Fruit fly (Drosophila melanogaster) whole organism, embryonic: Measurements from ENCODE around the gene CG14400.

ENCODE experiments used
- Atf6 ChIP-seq: fragments of 200-800 bp; sonication (Bioruptor generic); IDR thresholded peaks from 2 replicates; pipeline ENCODE4 v1.3.6; 2022; ENCODE audit warnings: missing biosample characterization, missing genetic modification characterization
- Bgb ChIP-seq: fragments of 200-800 bp; sonication (Bioruptor generic); IDR thresholded peaks from 2 replicates; pipeline ENCODE4 v1.3.6; 2022; ENCODE audit warnings: missing biosample characterization, missing genetic modification characterization; ENCODE audit not compliant: partially characterized antibody
- CG10147 ChIP-seq: fragments of 200-800 bp; sonication (Bioruptor generic); optimal IDR thresholded peaks from 2 replicates; lab custom pipeline; 2019; ENCODE audit warnings: missing biosample characterization, mild to moderate bottlenecking, missing genetic modification characterization, moderate library complexity
- CG10979 ChIP-seq: fragments of 200-800 bp; sonication (Bioruptor generic); optimal IDR thresholded peaks from 2 replicates; lab custom pipeline; 2018; ENCODE audit warnings: missing biosample characterization, mild to moderate bottlenecking, missing genetic modification characterization, moderate library complexity
- CG11456 ChIP-seq: fragments of 200-800 bp; sonication (Bioruptor generic); IDR thresholded peaks from 3 replicates; pipeline ENCODE4 v1.3.6; 2022; ENCODE audit warnings: missing biosample characterization, missing genetic modification characterization
- CG12769 ChIP-seq: fragments of 200-800 bp; sonication (Bioruptor generic); optimal IDR thresholded peaks from 2 replicates; lab custom pipeline; 2019; ENCODE audit warnings: missing biosample characterization, mild to moderate bottlenecking, missing genetic modification characterization, moderate library complexity
- CG13287 ChIP-seq: fragments of 200-800 bp; sonication (Bioruptor generic); IDR thresholded peaks from 2 replicates; pipeline ENCODE4 v1.3.6; 2022; ENCODE audit warnings: missing biosample characterization, missing genetic modification characterization; ENCODE audit not compliant: partially characterized antibody
- CG13894 ChIP-seq: fragments of 200-800 bp; sonication (Bioruptor generic); optimal IDR thresholded peaks from 3 replicates; lab custom pipeline; 2018; ENCODE audit warnings: missing biosample characterization, mild to moderate bottlenecking, missing genetic modification characterization, moderate library complexity
- CG15011 ChIP-seq: fragments of 200-800 bp; sonication (Bioruptor generic); optimal IDR thresholded peaks from 3 replicates; lab custom pipeline; 2018; ENCODE audit warnings: missing biosample characterization, mild to moderate bottlenecking, missing genetic modification characterization
- CG17328 ChIP-seq: fragments of 200-800 bp; sonication (Bioruptor generic); IDR thresholded peaks from 2 replicates; pipeline ENCODE4 v1.3.6; 2022; ENCODE audit warnings: missing biosample characterization, missing genetic modification characterization
- CG2120 ChIP-seq: fragments of 200-800 bp; sonication (Bioruptor generic); optimal IDR thresholded peaks from 3 replicates; lab custom pipeline; 2016; ENCODE audit warnings: missing biosample characterization, missing genetic modification characterization
- CG2712 ChIP-seq: fragments of 200-800 bp; optimal IDR thresholded peaks from 3 replicates; lab custom pipeline; 2019; ENCODE audit warnings: missing biosample characterization, mild to moderate bottlenecking, missing genetic modification characterization, moderate library complexity
- CG34224 ChIP-seq: fragments of 200-800 bp; sonication (Bioruptor generic); IDR thresholded peaks from 3 replicates; pipeline ENCODE4 v1.3.6; 2022; ENCODE audit warnings: missing biosample characterization, missing genetic modification characterization; ENCODE audit not compliant: partially characterized antibody
- CG3726 ChIP-seq: fragments of 200-800 bp; sonication (Bioruptor generic); IDR thresholded peaks from 3 replicates; pipeline ENCODE4, ENCODE4 v1.3.6; 2022; ENCODE audit warnings: missing biosample characterization, missing genetic modification characterization
- CG4707 ChIP-seq: fragments of 200-800 bp; sonication (Bioruptor generic); optimal IDR thresholded peaks from 2 replicates; lab custom pipeline; 2018; ENCODE audit warnings: missing biosample characterization, mild to moderate bottlenecking, missing genetic modification characterization, moderate library complexity
- CG6175 ChIP-seq: fragments of 200-800 bp; sonication (Bioruptor generic); IDR thresholded peaks from 3 replicates; pipeline ENCODE4 v1.3.6; 2022; ENCODE audit warnings: missing biosample characterization, missing genetic modification characterization
- CG8944 ChIP-seq: fragments of 200-800 bp; sonication (Bioruptor generic); optimal IDR thresholded peaks from 3 replicates; lab custom pipeline; 2016; ENCODE audit warnings: missing biosample characterization, missing genetic modification characterization
- D19A ChIP-seq: fragments of 200-800 bp; optimal IDR thresholded peaks from 3 replicates; lab custom pipeline; 2019; ENCODE audit warnings: missing biosample characterization, mild to moderate bottlenecking, missing genetic modification characterization, moderate library complexity
- Eip74EF ChIP-seq, 2 experiments: fragments of 200-800 bp in 1 of 2; fragments of >200 bp in 1 of 2; sonication (Bioruptor generic) in 1 of 2; optimal IDR thresholded peaks; 2 replicates each; lab custom pipeline; 2017 to 2019; ENCODE audit warnings: missing biosample characterization in 2 of 2, missing genetic modification characterization in 2 of 2, mild to moderate bottlenecking in 1 of 2, moderate library complexity in 1 of 2
- Elba2 ChIP-seq: fragments of 200-800 bp; sonication (Bioruptor generic); optimal IDR thresholded peaks from 3 replicates; lab custom pipeline; 2016; ENCODE audit warnings: missing biosample characterization, missing genetic modification characterization
- Fer3 ChIP-seq: fragments of 200-800 bp; sonication (Bioruptor generic); optimal IDR thresholded peaks from 2 replicates; lab custom pipeline; 2018; ENCODE audit warnings: missing biosample characterization, mild to moderate bottlenecking, missing genetic modification characterization, moderate library complexity
- H15 ChIP-seq: fragments of 200-800 bp; sonication (Bioruptor generic); IDR thresholded peaks from 3 replicates; pipeline ENCODE4 v1.3.6; 2022; ENCODE audit warnings: missing biosample characterization, missing genetic modification characterization
- HLHmδ ChIP-seq: fragments of 200-800 bp; sonication (Bioruptor generic); optimal IDR thresholded peaks from 2 replicates; lab custom pipeline; 2018; ENCODE audit warnings: missing biosample characterization, mild to moderate bottlenecking, missing genetic modification characterization, moderate library complexity
- Med ChIP-seq: fragments of 200-800 bp; sonication (Bioruptor generic); peaks from one replicate; lab custom pipeline; 2016; ENCODE audit warnings: missing biosample characterization, missing genetic modification characterization, mild to moderate bottlenecking, inconsistent platforms, moderate library complexity
- Nf-YC ChIP-seq: fragments of 200-800 bp; optimal IDR thresholded peaks from 3 replicates; lab custom pipeline; 2019; ENCODE audit warnings: missing biosample characterization, mild to moderate bottlenecking, missing genetic modification characterization, moderate library complexity
- Side ChIP-seq: fragments of 200-800 bp; sonication (Bioruptor generic); optimal IDR thresholded peaks from 2 replicates; lab custom pipeline; 2016; ENCODE audit warnings: missing biosample characterization, missing genetic modification characterization
- TFAM ChIP-seq: fragments of 200-800 bp; sonication (Bioruptor generic); optimal IDR thresholded peaks from 2 replicates; lab custom pipeline; 2017; ENCODE audit warnings: missing biosample characterization, missing genetic modification characterization, inconsistent platforms
- Xrp1 ChIP-seq: fragments of 200-800 bp; sonication (Bioruptor generic); IDR thresholded peaks from 2 replicates; pipeline ENCODE4 v1.3.6; 2022; ENCODE audit warnings: missing biosample characterization, missing genetic modification characterization
- YL-1 ChIP-seq: fragments of 200-800 bp; sonication (Bioruptor generic); optimal IDR thresholded peaks from 3 replicates; lab custom pipeline; 2017; ENCODE audit warnings: missing biosample characterization, mild to moderate bottlenecking, missing genetic modification characterization
- cas ChIP-seq: fragments of 200-800 bp; sonication (Bioruptor generic); IDR thresholded peaks from 2 replicates; pipeline ENCODE4 v1.3.6; 2022; ENCODE audit warnings: missing biosample characterization, missing genetic modification characterization
- chinmo ChIP-seq: fragments of 200-800 bp; sonication (Bioruptor generic); IDR thresholded peaks from 4 replicates; pipeline ENCODE4 v1.3.6; 2022; ENCODE audit warnings: missing biosample characterization, missing genetic modification characterization; ENCODE audit not compliant: partially characterized antibody
- chm ChIP-seq: fragments of 200-800 bp; sonication (Bioruptor generic); IDR thresholded peaks from 2 replicates; pipeline ENCODE4 v1.3.6; 2022; ENCODE audit warnings: missing biosample characterization, missing genetic modification characterization
- da ChIP-seq: fragments of 200-800 bp; sonication (Bioruptor generic); optimal IDR thresholded peaks from 2 replicates; lab custom pipeline; 2016; ENCODE audit warnings: missing biosample characterization, missing genetic modification characterization
- kay ChIP-seq: fragments of 200-800 bp; sonication (Bioruptor generic); optimal IDR thresholded peaks from 2 replicates; lab custom pipeline; 2016; ENCODE audit warnings: missing biosample characterization, missing genetic modification characterization
- lov ChIP-seq, 2 experiments: fragments of 200-800 bp in 1 of 2; fragments of >200 bp in 1 of 2; sonication (Bioruptor generic) in 1 of 2; IDR thresholded peaks in 1 of 2; optimal IDR thresholded peaks in 1 of 2; 2 replicates in 1 of 2; 3 replicates in 1 of 2; pipeline versions ENCODE4 v1.3.6 to Lab custom; 2017 to 2022; ENCODE audit warnings: missing biosample characterization in 1 of 2, missing genetic modification characterization in 1 of 2
- onecut ChIP-seq: fragments of 200-800 bp; sonication (Bioruptor generic); IDR thresholded peaks from 2 replicates; pipeline ENCODE4 v1.3.6; 2022; ENCODE audit warnings: missing biosample characterization, missing genetic modification characterization
- pum ChIP-seq: fragments of 200-800 bp; sonication (Bioruptor generic); optimal IDR thresholded peaks from 2 replicates; lab custom pipeline; 2016; ENCODE audit warnings: missing biosample characterization, missing genetic modification characterization
- ranshi ChIP-seq: fragments of 200-800 bp; sonication (Bioruptor generic); IDR thresholded peaks from 2 replicates; pipeline ENCODE4 v1.3.6; 2022; ENCODE audit warnings: missing biosample characterization, missing genetic modification characterization
- rib ChIP-seq: fragments of 200-800 bp; sonication (Bioruptor generic); IDR thresholded peaks from 2 replicates; pipeline ENCODE4 v1.3.6; 2022; ENCODE audit warnings: missing biosample characterization, missing genetic modification characterization
- sob ChIP-seq: fragments of 200-800 bp; sonication (Bioruptor generic); IDR thresholded peaks from 2 replicates; pipeline ENCODE4 v1.3.6; 2022; ENCODE audit warnings: missing biosample characterization, missing genetic modification characterization
- sr ChIP-seq: fragments of 200-800 bp; sonication (Bioruptor generic); IDR thresholded peaks from 3 replicates; pipeline ENCODE4 v1.3.6; 2022; ENCODE audit warnings: missing biosample characterization, missing genetic modification characterization
- stwl ChIP-seq: fragments of 200-800 bp; sonication (Bioruptor generic); optimal IDR thresholded peaks from 3 replicates; lab custom pipeline; 2018; ENCODE audit warnings: missing biosample characterization, mild to moderate bottlenecking, missing genetic modification characterization, moderate library complexity
- tll ChIP-seq, 2 experiments: fragments of 200-800 bp in 1 of 2; fragments of >200 bp in 1 of 2; sonication (Bioruptor generic) in 1 of 2; optimal IDR thresholded peaks; 2 replicates each; lab custom pipeline; 2017 to 2019; ENCODE audit warnings: missing biosample characterization in 2 of 2, missing genetic modification characterization in 2 of 2, mild to moderate bottlenecking in 1 of 2, moderate library complexity in 1 of 2
- ttk ChIP-seq: fragments of 200-800 bp; sonication (Bioruptor generic); IDR thresholded peaks from 2 replicates; pipeline ENCODE4 v2.1.2; 2022; ENCODE audit warnings: missing biosample characterization, missing genetic modification characterization
- wek ChIP-seq: fragments of 200-800 bp; sonication (Bioruptor generic); optimal IDR thresholded peaks from 3 replicates; lab custom pipeline; 2018; ENCODE audit warnings: missing biosample characterization, mild to moderate bottlenecking, missing genetic modification characterization, moderate library complexity
- zen2 ChIP-seq: fragments of 200-800 bp; sonication (Bioruptor generic); IDR thresholded peaks from 3 replicates; pipeline ENCODE4 v1.3.6; 2022; ENCODE audit warnings: missing biosample characterization, missing genetic modification characterization; ENCODE audit not compliant: partially characterized antibody

The CG14400 gene

DNA sequence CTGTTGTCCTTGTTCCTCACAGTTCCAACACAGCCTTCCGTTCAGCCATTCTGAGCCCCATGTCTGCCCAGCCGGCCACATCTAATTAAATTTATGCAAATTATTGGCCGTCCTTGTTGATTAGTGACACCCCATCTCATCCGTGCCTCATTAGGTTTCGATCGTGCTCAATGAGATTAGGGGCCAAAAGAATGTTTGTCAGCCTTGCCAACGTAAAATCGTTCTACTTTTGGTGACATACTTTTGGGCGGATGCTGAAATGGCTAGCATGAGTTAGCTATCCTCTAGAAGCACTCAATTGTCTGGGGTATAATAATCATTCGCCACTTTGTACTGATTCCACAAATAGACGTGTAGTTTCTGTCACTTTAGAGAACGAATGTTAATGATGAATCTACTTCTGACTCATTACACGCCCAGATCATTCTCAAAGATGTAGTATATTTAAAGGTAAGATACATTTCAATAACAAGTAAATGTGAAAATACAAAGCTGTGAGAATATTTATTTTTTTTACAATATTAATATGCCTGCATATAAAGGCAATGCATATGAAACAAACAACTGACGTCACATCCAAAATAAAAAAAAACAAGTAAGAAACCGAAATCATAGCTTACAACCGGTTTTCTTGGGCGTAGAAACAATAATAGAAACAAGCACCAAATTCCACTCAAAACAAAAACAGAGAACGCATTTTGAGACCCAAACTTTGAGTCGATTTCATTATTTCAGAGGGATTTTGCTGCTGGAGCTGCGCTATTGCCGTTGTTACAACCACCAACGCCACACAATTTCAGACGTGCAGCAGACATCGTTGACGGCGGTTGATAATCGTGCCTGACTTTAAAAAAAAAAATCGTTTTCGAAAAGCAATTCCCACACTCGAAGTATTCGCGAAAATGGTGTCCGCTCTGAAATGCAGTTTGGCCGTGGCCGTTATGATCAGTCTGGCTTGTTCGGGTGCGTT, 965 bp upstream of the CG14400 start, which contains the start of gene bero (continued):
- TF ChIP-seq pum (GFP tag; lab: Kevin White, UChicago) (no peak), Med (GFP tag; lab: Kevin White, UChicago) (peak; percentile 61), CG11456 (no peak), Atf6 (0 out of 2 replicates have a peak, but pooled peaks have one; percentile 38), Fer3 (tag; lab: Kevin White, UChicago) (no peak), kay (GFP tag; lab: Kevin White, UChicago) (peak; percentile 12), H15 (GFP tag; lab: Robert Waterston, UW) (no peak), ranshi (GFP tag; lab: Robert Waterston, UW) (no peak), chm (GFP tag; lab: Robert Waterston, UW) (peak; percentile 56; the same call in 1 of the 2 replicates), YL-1 (GFP tag; lab: Kevin White, UChicago) (no peak), D19A (tag; lab: Kevin White, UChicago) (peak; percentile 19), CG15011 (GFP tag; lab: Kevin White, UChicago) (no peak), CG10979 (no peak), HLHmδ (peak; percentile 7), CG8944 (no peak), CG4707 (GFP tag; lab: Kevin White, UChicago) (peak; percentile 5), TFAM (GFP tag; lab: Kevin White, UChicago) (no peak), stwl (tag; lab: Kevin White, UChicago) (peak; percentile 19), CG2120 (GFP tag; lab: Kevin White, UChicago) (no peak), CG2712 (tag; lab: Kevin White, UChicago) (peak; percentile 29), CG3726 (GFP tag; lab: Robert Waterston, UW) (no peak), Elba2 (GFP tag; lab: Kevin White, UChicago) (peak; percentile 72), lov (optimal IDR thresholded peaks at IDR 0.05; lab: Kevin White, UChicago) (no peak), lov (GFP tag; IDR thresholded peaks at IDR 0.05; lab: Robert Waterston, UW) (no peak), Xrp1 (no peak), CG13894 (tag; lab: Kevin White, UChicago) (peak; percentile 33), wek (GFP tag; lab: Kevin White, UChicago) (no peak), CG13287 (GFP tag; lab: Robert Waterston, UW) (no peak; the same call in 1 of the 2 replicates), CG6175 (GFP tag; lab: Robert Waterston, UW) (peak; percentile 64; the same call in 2 of the 3 replicates), sob (peak; percentile 17; the same call in 1 of the 2 replicates), CG12769 (tag; lab: Kevin White, UChicago) (peak; percentile 52), Bgb (GFP tag; lab: Robert Waterston, UW) (peak; percentile 30; the same call in 1 of the 2 replicates), rib (GFP tag; lab: Robert Waterston, UW) (peak; percentile 58; the same call in 1 of the 2 replicates), CG34224 (GFP tag; lab: Robert Waterston, UW) (no peak), tll (GFP tag; optimal IDR thresholded peaks at IDR 0.05; lab: Kevin White, UChicago) (no peak), Nf-YC (tag; lab: Kevin White, UChicago) (no peak), da (GFP tag; lab: Kevin White, UChicago) (no peak), CG10147 (GFP tag; lab: Kevin White, UChicago) (no peak), Side (peak; percentile 22), zen2 (no peak), Eip74EF (GFP tag; optimal IDR thresholded peaks at IDR 0.05; lab: Kevin White, UChicago) (peak in 1 of 2 experiments; percentile 31), ttk (GFP tag; lab: Robert Waterston, UW) (no peak), cas (GFP tag; lab: Robert Waterston, UW) (no peak), CG17328 (GFP tag; lab: Robert Waterston, UW) (no peak), chinmo (GFP tag; lab: Robert Waterston, UW) (peak; percentile 76; the same call in 2 of the 4 replicates), onecut (GFP tag; lab: Robert Waterston, UW) (no peak), sr (peak; percentile 38; the same call in 1 of the 3 replicates)
